Fruit fly (Drosophila melanogaster): ENCODE measurements around the gene robo2.

Gene robo2

dm6 chr2L:1402728-1403127, 17.5 kb downstream of the robo2 start:
- TF ChIP-seq ovo (GFP tag; optimal IDR thresholded peaks at IDR 0.05) (no peak), Clk (GFP tag; optimal IDR thresholded peaks at IDR 0.05) (no peak), CG7101 (tag; optimal IDR thresholded peaks at IDR 0.05) (no peak), CG1620 (GFP tag; optimal IDR thresholded peaks at IDR 0.05) (no peak), toe (GFP tag; optimal IDR thresholded peaks at IDR 0.05) (no peak), tj (GFP tag; optimal IDR thresholded peaks at IDR 0.05) (no peak), CG5204 (GFP tag; optimal IDR thresholded peaks at IDR 0.05) (no peak), Crg-1 (GFP tag; optimal IDR thresholded peaks at IDR 0.05) (no peak), CG33017 (tag; optimal IDR thresholded peaks at IDR 0.05) (no peak), cic (GFP tag; optimal IDR thresholded peaks at IDR 0.05) (no peak), CG12768 (GFP tag; optimal IDR thresholded peaks at IDR 0.05) (no peak), Mnt (GFP tag; optimal IDR thresholded peaks at IDR 0.05) (no peak), CG7045 (GFP tag; optimal IDR thresholded peaks at IDR 0.05) (no peak), kay (GFP tag; ENCODE audit: borderline replicate concordance) (no peak), pad (GFP tag; optimal IDR thresholded peaks at IDR 0.05) (no peak), cnc (optimal IDR thresholded peaks at IDR 0.05) (no peak)

dm6 chr2L:1399434-1399833, 20.8 kb downstream of the robo2 start:
- TF ChIP-seq CG1620 (GFP tag; optimal IDR thresholded peaks at IDR 0.05) (no peak), CG11617 (GFP tag; optimal IDR thresholded peaks at IDR 0.05) (no peak), Clk (GFP tag; optimal IDR thresholded peaks at IDR 0.05) (no peak), Hr96 (GFP tag; optimal IDR thresholded peaks at IDR 0.05) (no peak), kay (GFP tag; ENCODE audit: borderline replicate concordance) (no peak), CG7101 (tag; optimal IDR thresholded peaks at IDR 0.05) (no peak), CG33017 (tag; optimal IDR thresholded peaks at IDR 0.05) (no peak)

- TF ChIP-seq kay (GFP tag; ENCODE audit: borderline replicate concordance) (no peak), Clk (GFP tag; optimal IDR thresholded peaks at IDR 0.05) (no peak), CG1620 (GFP tag; optimal IDR thresholded peaks at IDR 0.05) (no peak), CG7101 (tag; optimal IDR thresholded peaks at IDR 0.05) (no peak), Hr96 (GFP tag; optimal IDR thresholded peaks at IDR 0.05) (no peak), CG14711 (tag; optimal IDR thresholded peaks at IDR 0.05) (no peak), bab1 (GFP tag; optimal IDR thresholded peaks at IDR 0.05) (no peak), Mnt (GFP tag; optimal IDR thresholded peaks at IDR 0.05) (no peak), tj (GFP tag; optimal IDR thresholded peaks at IDR 0.05) (no peak), CG7045 (GFP tag; optimal IDR thresholded peaks at IDR 0.05) (no peak), ovo (GFP tag; optimal IDR thresholded peaks at IDR 0.05) (no peak), cic (GFP tag; optimal IDR thresholded peaks at IDR 0.05) (no peak), CG12768 (GFP tag; optimal IDR thresholded peaks at IDR 0.05) (no peak), CG33017 (tag; optimal IDR thresholded peaks at IDR 0.05) (no peak), pad (GFP tag; optimal IDR thresholded peaks at IDR 0.05) (no peak), CG5204 (GFP tag; optimal IDR thresholded peaks at IDR 0.05) (no peak), CG11617 (GFP tag; optimal IDR thresholded peaks at IDR 0.05) (no peak), toe (GFP tag; optimal IDR thresholded peaks at IDR 0.05) (no peak), cnc (optimal IDR thresholded peaks at IDR 0.05) (no peak), Crg-1 (GFP tag; optimal IDR thresholded peaks at IDR 0.05) (no peak)
These were observed 26.6 kb downstream of the robo2 start for dm6 chr2L:1393611-1394010.

- TF ChIP-seq CG11617 (GFP tag; optimal IDR thresholded peaks at IDR 0.05) (no peak), CG1620 (GFP tag; optimal IDR thresholded peaks at IDR 0.05) (no peak), pad (GFP tag; optimal IDR thresholded peaks at IDR 0.05) (no peak), tj (GFP tag; optimal IDR thresholded peaks at IDR 0.05) (no peak), Clk (GFP tag; optimal IDR thresholded peaks at IDR 0.05) (no peak), Crg-1 (GFP tag; optimal IDR thresholded peaks at IDR 0.05) (no peak), ovo (GFP tag; optimal IDR thresholded peaks at IDR 0.05) (no peak), kay (GFP tag; ENCODE audit: borderline replicate concordance) (no peak)
These were observed 30.0 kb downstream of the robo2 start for dm6 chr2L:1390271-1390670.

- no peak for TF ChIP-seq CG7045 (GFP tag; optimal IDR thresholded peaks at IDR 0.05)
These were observed 32.4 kb downstream of the robo2 start for dm6 chr2L:1387811-1388210.

- TF ChIP-seq CG7101 (tag; optimal IDR thresholded peaks at IDR 0.05) = no peak
- no peak for TF ChIP-seq CG5204 (GFP tag; optimal IDR thresholded peaks at IDR 0.05)
- no peak for TF ChIP-seq cic (GFP tag; optimal IDR thresholded peaks at IDR 0.05)
- no peak for TF ChIP-seq ovo (GFP tag; optimal IDR thresholded peaks at IDR 0.05)
- TF ChIP-seq Clk (GFP tag; optimal IDR thresholded peaks at IDR 0.05) = no peak
These were observed 33.7 kb downstream of the robo2 start for dm6 chr2L:1386512-1386911.

dm6 chr2L:1377635-1378034, 42.6 kb downstream of the robo2 start:
- no peak for TF ChIP-seq CG11617 (GFP tag; optimal IDR thresholded peaks at IDR 0.05)
- TF ChIP-seq CG7101 (tag; optimal IDR thresholded peaks at IDR 0.05) = no peak
- no peak for TF ChIP-seq cnc (optimal IDR thresholded peaks at IDR 0.05)
- TF ChIP-seq CG5204 (GFP tag; optimal IDR thresholded peaks at IDR 0.05) = no peak
- no peak for TF ChIP-seq Mnt (GFP tag; optimal IDR thresholded peaks at IDR 0.05)
- TF ChIP-seq Clk (GFP tag; optimal IDR thresholded peaks at IDR 0.05) = no peak
- no peak for TF ChIP-seq pad (GFP tag; optimal IDR thresholded peaks at IDR 0.05)
- no peak for TF ChIP-seq toe (GFP tag; optimal IDR thresholded peaks at IDR 0.05)
- TF ChIP-seq ovo (GFP tag; optimal IDR thresholded peaks at IDR 0.05) = no peak
- TF ChIP-seq Hr96 (GFP tag; optimal IDR thresholded peaks at IDR 0.05) = no peak
- TF ChIP-seq tj (GFP tag; optimal IDR thresholded peaks at IDR 0.05) = no peak
- no peak for TF ChIP-seq CG1620 (GFP tag; optimal IDR thresholded peaks at IDR 0.05)
- TF ChIP-seq cic (GFP tag; optimal IDR thresholded peaks at IDR 0.05) = no peak
- no peak for TF ChIP-seq bab1 (GFP tag; optimal IDR thresholded peaks at IDR 0.05)
- no peak for TF ChIP-seq kay (GFP tag; ENCODE audit: borderline replicate concordance)
- TF ChIP-seq CG33017 (tag; optimal IDR thresholded peaks at IDR 0.05) = no peak
- TF ChIP-seq CG14711 (tag; optimal IDR thresholded peaks at IDR 0.05) = no peak
- TF ChIP-seq CG12768 (GFP tag; optimal IDR thresholded peaks at IDR 0.05) = no peak
- no peak for TF ChIP-seq CG7045 (GFP tag; optimal IDR thresholded peaks at IDR 0.05)

All from whole organism, adult.